Worm (Caenorhabditis elegans): ENCODE measurements around the gene pks-1.
A peak's percentile ranks its signal among the peaks of the same experiment; 100 is the strongest.

DNA sequence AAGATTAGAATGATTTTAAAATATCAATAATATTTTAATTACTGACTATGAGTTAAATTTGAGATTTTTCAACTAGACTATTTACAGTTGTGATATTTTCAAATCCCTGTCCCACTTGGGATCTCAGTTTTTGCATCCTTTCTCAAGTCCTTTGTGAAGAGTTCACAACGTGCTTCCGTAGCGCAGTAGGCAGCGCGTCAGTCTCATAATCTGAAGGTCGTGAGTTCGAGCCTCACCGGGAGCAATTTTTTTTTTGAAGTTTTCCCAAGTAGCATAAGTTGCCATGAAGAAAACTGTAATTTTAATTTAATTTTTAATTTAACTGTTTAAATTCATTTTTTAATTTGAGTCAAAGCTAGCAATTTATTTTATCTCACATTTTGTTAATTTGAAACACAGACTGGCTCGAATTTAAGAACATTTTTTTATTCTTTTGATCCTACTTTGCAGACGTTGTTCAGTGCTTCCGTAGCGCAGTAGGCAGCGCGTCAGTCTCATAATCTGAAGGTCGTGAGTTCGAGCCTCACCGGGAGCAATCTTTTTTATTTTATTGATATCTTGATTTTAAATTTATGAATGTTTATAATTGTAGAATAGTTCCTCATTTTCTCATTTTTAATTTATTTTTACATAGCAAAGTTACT is 71.8 kb downstream of the pks-1 start:
- peak; percentile 44 for TF ChIP-seq nhr-20 (tag; optimal IDR thresholded peaks at IDR 0.05)
- no peak for TF ChIP-seq ama-1 (optimal IDR thresholded peaks at IDR 0.05)
- TF ChIP-seq dsc-1 (tag; optimal IDR thresholded peaks at IDR 0.05) = peak; percentile 24
- no peak for TF ChIP-seq efl-1 (optimal IDR thresholded peaks at IDR 0.05)
- peak in 1 of 2 experiments; percentile 39 for TF ChIP-seq efl-1 (GFP tag; optimal IDR thresholded peaks at IDR 0.05 in 1 of 2)
- peak in 1 of 2 experiments; percentile 36 for TF ChIP-seq mdl-1 (tag; optimal IDR thresholded peaks at IDR 0.05)
- no peak for TF ChIP-seq sptf-1 (tag; optimal IDR thresholded peaks at IDR 0.05)

Data from whole organism, L1 larva.